Worm (Caenorhabditis elegans) whole organism, mixed stage, embryonic: ENCODE data around the gene fzy-1.

Experiments
- elt-3 ChIP-seq: fragments of 150-350 bp; optimal IDR thresholded peaks from 2 replicates; lab custom pipeline; 2014; ENCODE audit warnings: missing biosample characterization, missing genetic modification characterization
- lin-13 ChIP-seq: fragments of 150-350 bp; optimal IDR thresholded peaks from 2 replicates; lab custom pipeline; 2014; ENCODE audit warnings: missing biosample characterization, missing genetic modification characterization
- pha-4 ChIP-seq: fragments of 150-350 bp; optimal IDR thresholded peaks from 2 replicates; lab custom pipeline; 2018; ENCODE audit warnings: missing biosample characterization, missing genetic modification reagents, missing genetic modification characterization

- TF ChIP-seq pha-4 (tag; lab: Kevin White, UChicago) (no peak), lin-13 (tag; lab: Kevin White, UChicago) (no peak), elt-3 (tag; lab: Kevin White, UChicago) (no peak)
Measured at ce11 chrII:5537524-5537923, 37.0 kb downstream of the fzy-1 start, which contains the start of gene C17C3.11.
